Worm (Caenorhabditis elegans): ENCODE measurements around the gene lron-3.

DNA sequence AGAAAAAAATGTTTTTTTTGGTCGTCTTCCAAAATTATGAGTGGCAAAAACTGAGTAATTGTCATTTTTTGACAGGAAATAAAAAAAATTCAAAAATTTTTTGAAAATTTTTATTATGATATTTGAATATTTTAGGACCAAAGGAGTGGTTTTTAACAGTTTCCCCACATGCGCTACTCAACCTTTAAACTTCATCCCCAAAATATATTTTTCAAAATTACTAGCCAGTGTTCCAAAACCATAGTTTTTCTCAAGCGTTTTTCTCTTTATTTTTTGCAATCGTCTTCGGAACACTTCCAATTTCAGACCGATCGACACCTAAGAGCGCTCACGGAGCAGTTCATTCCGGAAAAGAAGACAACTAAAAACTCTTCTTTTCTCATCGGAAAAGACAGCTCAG is 19.2 kb upstream of the lron-3 start, which contains the start of gene K09A9.6:
- TF ChIP-seq rec-8 (tag; optimal IDR thresholded peaks at IDR 0.05) (no peak), ztf-28 (GFP tag; IDR thresholded peaks at IDR 0.05) (no peak), ztf-26 (tag; optimal IDR thresholded peaks at IDR 0.05) (no peak), cebp-1 (GFP tag; IDR thresholded peaks at IDR 0.05) (no peak), cebp-1 (tag; optimal IDR thresholded peaks at IDR 0.05) (no peak), pha-4 (tag; optimal IDR thresholded peaks at IDR 0.05) (no peak), let-526 (GFP tag; IDR thresholded peaks at IDR 0.05) (no peak), unc-130 (GFP tag; optimal IDR thresholded peaks at IDR 0.05) (no peak), hmg-1.2 (GFP tag; IDR thresholded peaks at IDR 0.05) (no peak)

Data from whole organism, young adult.